Worm (Caenorhabditis elegans): ENCODE measurements around the gene zyg-12.

Gene zyg-12

DNA sequence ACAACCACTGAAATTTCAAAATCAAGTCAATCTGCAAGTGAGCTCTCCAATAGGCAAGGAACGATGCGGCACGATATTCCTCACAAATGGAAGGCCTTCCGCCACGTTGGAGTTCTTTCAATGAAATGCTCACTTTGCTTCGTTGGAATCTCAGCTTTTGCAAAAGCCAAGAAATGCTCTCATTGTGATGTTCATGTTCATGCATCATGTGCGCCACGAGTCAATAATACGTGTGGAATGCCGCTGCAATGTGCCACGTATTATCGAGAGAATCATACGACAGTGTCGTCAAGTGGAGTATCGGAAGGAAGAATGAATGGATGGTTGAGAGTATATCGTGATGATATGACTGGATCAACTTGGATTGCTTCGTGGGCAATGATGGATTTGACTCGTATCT lies 52.2 kb downstream of the zyg-12 start:
- TF ChIP-seq isw-1 (GFP tag; IDR thresholded peaks at IDR 0.05): no peak
- TF ChIP-seq efl-1 (optimal IDR thresholded peaks at IDR 0.05): no peak
- TF ChIP-seq efl-1 (GFP tag; optimal IDR thresholded peaks at IDR 0.05 in 1 of 2): peak in 1 of 2 experiments; percentile 94
- no peak for TF ChIP-seq zag-1 (tag; optimal IDR thresholded peaks at IDR 0.05)
